Worm (Caenorhabditis elegans) whole organism, L2 larva: ENCODE results near the gene nep-22.

Source experiments
- C34F6.9 ChIP-seq: fragments of 150-350 bp; optimal IDR thresholded peaks from 2 replicates; lab custom pipeline; 2014; ENCODE audit warnings: missing biosample characterization, missing genetic modification characterization
- Y55F3AM.14 ChIP-seq: fragments of 200-800 bp; sonication (Bioruptor generic); optimal IDR thresholded peaks from 2 replicates; lab custom pipeline; 2018; ENCODE audit warnings: mild to moderate bottlenecking, missing genetic modification characterization, missing compliant biosample characterization
- ZK546.5 ChIP-seq: sonication (generic microtip); optimal IDR thresholded peaks from 2 replicates; lab custom pipeline; 2017; ENCODE audit warnings: missing biosample characterization, missing genetic modification characterization
- aly-2 ChIP-seq: fragments of 150-350 bp; optimal IDR thresholded peaks from 2 replicates; lab custom pipeline; 2014; ENCODE audit warnings: missing biosample characterization, missing genetic modification characterization
- blmp-1 ChIP-seq: sonication (generic microtip); optimal IDR thresholded peaks from 2 replicates; lab custom pipeline; 2017; ENCODE audit warnings: missing genetic modification characterization, mild to moderate bottlenecking, missing compliant biosample characterization, antibody characterized with exemption, moderate library complexity; ENCODE audit not compliant: insufficient read depth
- crh-2 ChIP-seq: sonication (generic microtip); optimal IDR thresholded peaks from 2 replicates; lab custom pipeline; 2017; ENCODE audit warnings: missing biosample characterization, missing genetic modification characterization
- dmd-4 ChIP-seq: sonication (generic microtip); optimal IDR thresholded peaks from 2 replicates; lab custom pipeline; 2017; ENCODE audit warnings: missing biosample characterization, missing genetic modification characterization
- egl-27 ChIP-seq: sonication (generic microtip); optimal IDR thresholded peaks from 3 replicates; lab custom pipeline; 2017; ENCODE audit warnings: missing biosample characterization, missing genetic modification reagents, missing genetic modification characterization
- elt-1 ChIP-seq: fragments of 150-350 bp; optimal IDR thresholded peaks from 2 replicates; lab custom pipeline; 2014; ENCODE audit warnings: missing biosample characterization, missing genetic modification characterization
- elt-3 ChIP-seq: sonication (generic microtip); optimal IDR thresholded peaks from 2 replicates; lab custom pipeline; 2017; ENCODE audit warnings: missing biosample characterization, missing genetic modification characterization
- fos-1 ChIP-seq: fragments of 150-350 bp; optimal IDR thresholded peaks from 2 replicates; lab custom pipeline; 2014; ENCODE audit warnings: missing biosample characterization, missing genetic modification characterization
- lin-11 ChIP-seq: fragments of 150-350 bp; sonication (generic microtip); optimal IDR thresholded peaks from 2 replicates; lab custom pipeline; 2014; ENCODE audit warnings: missing biosample characterization, missing genetic modification characterization, inconsistent platforms, mixed read lengths
- lin-39 ChIP-seq: fragments of 150-350 bp; optimal IDR thresholded peaks from 2 replicates; lab custom pipeline; 2014; ENCODE audit warnings: missing biosample characterization, missing genetic modification reagents, missing genetic modification characterization
- lsy-2 ChIP-seq, 2 experiments: fragments of 150-350 bp in 1 of 2; sonication (generic microtip) in 1 of 2; optimal IDR thresholded peaks; 2 replicates each; lab custom pipeline; 2014 to 2017; ENCODE audit warnings: missing biosample characterization in 2 of 2, missing genetic modification characterization in 2 of 2
- mbf-1 ChIP-seq: sonication (generic microtip); optimal IDR thresholded peaks from 2 replicates; lab custom pipeline; 2017; ENCODE audit warnings: missing biosample characterization, missing genetic modification characterization
- mdl-1 ChIP-seq, 2 experiments: fragments of 150-350 bp in 1 of 2; sonication (generic microtip) in 1 of 2; optimal IDR thresholded peaks; 2 replicates each; lab custom pipeline; 2017; ENCODE audit warnings: missing biosample characterization in 2 of 2, missing genetic modification characterization in 2 of 2
- nhr-11 ChIP-seq: fragments of 150-350 bp; optimal IDR thresholded peaks from 2 replicates; lab custom pipeline; 2014; ENCODE audit warnings: missing biosample characterization, missing genetic modification characterization
- nhr-12 ChIP-seq: fragments of 150-350 bp; optimal IDR thresholded peaks from 2 replicates; lab custom pipeline; 2014; ENCODE audit warnings: missing biosample characterization, missing genetic modification characterization
- nhr-21 ChIP-seq: fragments of 150-350 bp; optimal IDR thresholded peaks from 2 replicates; lab custom pipeline; 2014; ENCODE audit warnings: missing biosample characterization, missing genetic modification characterization
- nhr-237 ChIP-seq: fragments of 150-350 bp; optimal IDR thresholded peaks from 2 replicates; lab custom pipeline; 2014; ENCODE audit warnings: missing biosample characterization, missing genetic modification characterization
- nhr-25 ChIP-seq: fragments of 150-350 bp; sonication (generic microtip); optimal IDR thresholded peaks from 3 replicates; lab custom pipeline; 2014; ENCODE audit warnings: missing biosample characterization, missing genetic modification characterization
- nhr-77 ChIP-seq: fragments of 150-350 bp; optimal IDR thresholded peaks from 2 replicates; lab custom pipeline; 2014; ENCODE audit warnings: missing biosample characterization, missing genetic modification characterization
- peb-1 ChIP-seq: fragments of 150-350 bp; optimal IDR thresholded peaks from 2 replicates; lab custom pipeline; 2014; ENCODE audit warnings: missing biosample characterization, missing genetic modification characterization
- sem-4 ChIP-seq: fragments of 150-350 bp; optimal IDR thresholded peaks from 2 replicates; lab custom pipeline; 2014; ENCODE audit warnings: missing biosample characterization, missing genetic modification reagents, missing genetic modification characterization
- skn-1 ChIP-seq: sonication (generic microtip); optimal IDR thresholded peaks from 2 replicates; lab custom pipeline; 2017; ENCODE audit warnings: missing biosample characterization, missing genetic modification characterization
- sma-3 ChIP-seq: sonication (generic microtip); optimal IDR thresholded peaks from 2 replicates; lab custom pipeline; 2016; ENCODE audit warnings: missing genetic modification reagents, missing genetic modification characterization, missing compliant biosample characterization
- sma-9 ChIP-seq, 2 experiments: fragments of 150-350 bp in 1 of 2; sonication (generic microtip) in 1 of 2; optimal IDR thresholded peaks; 2 replicates each; lab custom pipeline; 2014 to 2016; ENCODE audit warnings: missing genetic modification characterization in 2 of 2, mild to moderate bottlenecking in 1 of 2, missing biosample characterization in 1 of 2, missing compliant biosample characterization in 1 of 2, missing genetic modification reagents in 1 of 2, moderate library complexity in 1 of 2
- snpc-4 ChIP-seq: fragments of 150-350 bp; optimal IDR thresholded peaks from 2 replicates; lab custom pipeline; 2014; ENCODE audit warnings: missing biosample characterization, missing genetic modification characterization
- unc-39 ChIP-seq: fragments of 150-350 bp; optimal IDR thresholded peaks from 2 replicates; lab custom pipeline; 2014; ENCODE audit warnings: missing biosample characterization, missing genetic modification characterization
- unc-62 ChIP-seq: fragments of 150-350 bp; optimal IDR thresholded peaks from 2 replicates; lab custom pipeline; 2014; ENCODE audit warnings: missing biosample characterization, missing genetic modification reagents, missing genetic modification characterization
- zag-1 ChIP-seq: fragments of 150-350 bp; optimal IDR thresholded peaks from 2 replicates; lab custom pipeline; 2014; ENCODE audit warnings: missing biosample characterization, missing genetic modification characterization
- ztf-1 ChIP-seq: fragments of 200-800 bp; sonication (Bioruptor generic); conservative IDR thresholded peaks from 2 replicates; pipeline ENCODE4 v1.3.6; 2022; ENCODE audit warnings: missing genetic modification characterization, missing compliant biosample characterization
- ztf-11 ChIP-seq: sonication (generic microtip); optimal IDR thresholded peaks from 2 replicates; lab custom pipeline; 2017; ENCODE audit warnings: missing biosample characterization, missing genetic modification characterization

nep-22 gene

DNA sequence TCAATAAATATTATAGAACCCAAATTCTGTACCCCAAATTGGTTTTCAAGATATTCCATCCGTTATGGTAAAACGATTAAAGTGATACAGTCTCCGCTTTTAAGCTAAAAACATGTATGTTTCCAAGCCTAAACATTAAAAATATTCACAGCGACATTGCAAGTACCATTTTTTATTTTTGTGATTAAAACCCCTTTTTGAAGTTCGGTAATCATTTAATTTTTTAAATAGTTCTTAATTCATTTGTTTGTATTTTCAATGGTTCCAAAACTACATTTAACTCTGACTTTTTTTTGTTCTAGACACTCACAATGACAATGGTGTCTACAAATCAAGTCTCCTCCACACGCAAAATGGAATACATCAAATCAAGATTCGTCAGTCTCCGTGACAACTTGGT is 18.9 kb upstream of the nep-22 start, which contains the start of gene T25B6.4:
Gene T25B6.4 (plus strand): TSS at position 301 of the 400 bp plus-strand sequence.
- TF ChIP-seq aly-2 (tag; lab: Kevin White, UChicago) (no peak), nhr-25 (tag; lab: Kevin White, UChicago) (no peak), dmd-4 (tag; lab: Kevin White, UChicago) (no peak), ztf-11 (tag; lab: Kevin White, UChicago) (no peak), Y55F3AM.14 (GFP tag; lab: Kevin White, UChicago) (no peak), elt-1 (tag; lab: Kevin White, UChicago) (no peak), C34F6.9 (tag; lab: Kevin White, UChicago) (no peak), skn-1 (no peak), egl-27 (no peak), nhr-11 (tag; lab: Kevin White, UChicago) (no peak), sem-4 (tag; lab: Kevin White, UChicago) (no peak), elt-3 (tag; lab: Kevin White, UChicago) (no peak), fos-1 (tag; lab: Kevin White, UChicago) (no peak), mdl-1 (tag; optimal IDR thresholded peaks at IDR 0.05; lab: Kevin White, UChicago) (no peak), nhr-21 (tag; lab: Kevin White, UChicago) (no peak), zag-1 (tag; lab: Kevin White, UChicago) (no peak), mbf-1 (tag; lab: Kevin White, UChicago) (no peak), ztf-1 (no peak), snpc-4 (tag; lab: Kevin White, UChicago) (no peak), blmp-1 (tag; lab: Kevin White, UChicago) (no peak)

DNA sequence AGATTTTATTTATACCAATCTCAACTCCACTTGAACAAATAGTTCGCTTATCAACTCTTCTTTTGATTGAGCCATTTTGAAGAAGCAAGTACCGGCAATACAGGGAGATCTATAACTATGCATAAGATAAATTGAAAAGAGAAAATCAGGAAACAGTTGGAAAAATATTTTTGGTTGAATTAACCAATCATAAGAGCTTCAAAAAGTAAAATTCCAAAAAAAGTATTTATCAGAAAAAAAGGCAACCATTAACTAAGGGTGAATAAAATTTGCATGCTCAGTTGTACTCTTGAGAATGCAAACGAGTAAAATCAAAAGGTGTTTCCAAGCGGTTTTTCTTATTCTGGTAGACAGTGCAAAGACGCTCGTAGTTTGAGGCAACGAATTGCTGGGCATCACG is 12.7 kb upstream of the nep-22 start, which contains the start of gene T25B6.5:
Gene T25B6.5 (minus strand): TSS at position 101 of the 400 bp plus-strand sequence.
- TF ChIP-seq lsy-2 (tag; optimal IDR thresholded peaks at IDR 0.05; lab: Kevin White, UChicago): no peak
- TF ChIP-seq mbf-1 (tag; lab: Kevin White, UChicago): no peak
- no peak for TF ChIP-seq crh-2 (tag; lab: Kevin White, UChicago)
- TF ChIP-seq lin-39 (tag; lab: Kevin White, UChicago): no peak
- no peak for TF ChIP-seq blmp-1 (tag; lab: Kevin White, UChicago)
- no peak for TF ChIP-seq ZK546.5
- TF ChIP-seq snpc-4 (tag; lab: Kevin White, UChicago): no peak
- TF ChIP-seq dmd-4 (tag; lab: Kevin White, UChicago): no peak
- no peak for TF ChIP-seq nhr-77 (tag; lab: Kevin White, UChicago)

DNA sequence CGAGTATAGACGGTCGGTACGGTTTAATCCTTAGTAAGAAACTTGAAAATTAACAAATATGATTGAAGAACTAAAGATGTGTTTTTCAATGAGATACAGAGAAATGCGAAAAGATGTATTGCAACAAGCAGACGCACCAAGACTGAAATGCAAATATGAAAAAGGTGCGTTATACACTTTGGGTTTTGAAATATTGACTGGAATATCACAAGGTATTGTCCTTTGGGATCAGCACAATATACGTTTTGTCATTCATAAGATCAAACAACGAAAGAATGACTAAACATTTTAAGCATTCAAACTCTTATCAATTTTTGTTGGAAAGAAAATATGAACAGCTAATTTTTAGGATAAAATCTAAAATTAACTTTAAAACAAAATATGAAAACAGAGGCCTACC is 11.6 kb upstream of the nep-22 start, which contains the start of gene T25B6.6:
Gene T25B6.6 (minus strand): TSS at position 101 of the 400 bp plus-strand sequence.
- TF ChIP-seq lsy-2 (tag; optimal IDR thresholded peaks at IDR 0.05; lab: Kevin White, UChicago): no peak
- TF ChIP-seq peb-1 (tag; lab: Kevin White, UChicago): no peak
- no peak for TF ChIP-seq C34F6.9 (tag; lab: Kevin White, UChicago)
- TF ChIP-seq, all 48 proteins: peak for 0

DNA sequence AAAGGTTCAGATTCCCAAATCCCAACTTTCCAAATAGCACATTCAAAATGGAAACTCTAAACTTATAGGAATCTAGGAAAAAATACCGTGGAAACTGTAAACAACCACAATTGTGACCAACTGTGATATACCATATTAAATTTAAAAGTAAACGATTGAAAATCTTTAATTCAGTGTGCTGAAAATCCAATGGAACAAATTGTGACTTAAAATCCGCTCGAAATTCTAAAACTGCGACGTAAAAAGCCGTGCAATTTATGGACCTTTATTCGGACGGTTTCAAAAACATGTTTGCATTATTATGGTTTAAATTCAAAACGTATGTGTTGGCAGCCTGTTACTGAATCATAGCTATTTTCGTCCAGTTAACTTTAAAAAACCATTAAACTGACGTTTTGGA is 10.5 kb upstream of the nep-22 start:
- TF ChIP-seq ztf-1 (no peak), lsy-2 (tag; optimal IDR thresholded peaks at IDR 0.05; lab: Kevin White, UChicago) (no peak), sem-4 (tag; lab: Kevin White, UChicago) (no peak), ZK546.5 (no peak), nhr-25 (tag; lab: Kevin White, UChicago) (no peak), egl-27 (no peak), elt-3 (tag; lab: Kevin White, UChicago) (no peak)

DNA sequence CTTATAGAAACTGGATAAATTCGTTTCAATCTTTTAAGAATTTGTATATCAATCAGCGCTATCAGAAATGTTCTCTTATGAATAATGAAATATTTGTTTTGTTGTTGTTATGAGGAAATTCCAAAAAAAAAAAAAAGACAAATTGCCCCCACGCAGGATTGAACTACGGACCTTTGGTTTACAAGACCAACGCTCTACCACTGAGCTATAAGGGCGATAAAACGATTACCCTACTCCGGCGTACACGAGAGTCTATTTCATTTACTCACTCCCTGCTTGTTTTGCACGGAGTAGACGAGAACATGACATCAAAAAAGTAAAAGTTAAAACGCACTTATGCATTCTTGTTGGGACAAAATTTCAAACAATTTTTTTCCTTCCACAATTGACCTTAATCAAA is 10.1 kb upstream of the nep-22 start:
- no peak for TF ChIP-seq lin-11 (tag; lab: Kevin White, UChicago)
- no peak for TF ChIP-seq aly-2 (tag; lab: Kevin White, UChicago)
- TF ChIP-seq fos-1 (tag; lab: Kevin White, UChicago): peak; percentile 25
- no peak for TF ChIP-seq blmp-1 (tag; lab: Kevin White, UChicago)
- TF ChIP-seq unc-62 (GFP tag; lab: Kevin White, UChicago): no peak
- no peak for TF ChIP-seq peb-1 (tag; lab: Kevin White, UChicago)
- TF ChIP-seq lsy-2 (tag; optimal IDR thresholded peaks at IDR 0.05; lab: Kevin White, UChicago): no peak
- no peak for TF ChIP-seq nhr-237 (tag; lab: Kevin White, UChicago)
- TF ChIP-seq sma-3: peak; percentile 10
- TF ChIP-seq unc-39: no peak
- TF ChIP-seq crh-2 (tag; lab: Kevin White, UChicago): peak; percentile 4
- no peak for TF ChIP-seq dmd-4 (tag; lab: Kevin White, UChicago)
- TF ChIP-seq nhr-12 (tag; lab: Kevin White, UChicago): no peak
- no peak for TF ChIP-seq nhr-11 (tag; lab: Kevin White, UChicago)
- peak; percentile 26 for TF ChIP-seq nhr-21 (tag; lab: Kevin White, UChicago)
- TF ChIP-seq sma-9 (GFP tag; optimal IDR thresholded peaks at IDR 0.05; lab: Kevin White, UChicago): peak; percentile 42
- no peak for TF ChIP-seq sma-9 (tag; optimal IDR thresholded peaks at IDR 0.05; lab: Kevin White, UChicago)
- no peak for TF ChIP-seq ztf-11 (tag; lab: Kevin White, UChicago)
- TF ChIP-seq skn-1: no peak
- TF ChIP-seq nhr-77 (tag; lab: Kevin White, UChicago): no peak
- TF ChIP-seq mbf-1 (tag; lab: Kevin White, UChicago): no peak
- TF ChIP-seq nhr-25 (tag; lab: Kevin White, UChicago): no peak
